Fruit fly (Drosophila melanogaster) whole organism, prepupa: ENCODE results near the gene CG11980.
A peak's percentile ranks its signal among the peaks of the same experiment; 100 is the strongest.

Experiments
- Blimp-1 ChIP-seq: fragments of 200-800 bp; sonication (Bioruptor generic); optimal IDR thresholded peaks from 3 replicates; lab custom pipeline; 2017; ENCODE audit warnings: missing biosample characterization, missing genetic modification characterization, mild to moderate bottlenecking, moderate library complexity, missing genetic modification reagents
- CG10631 ChIP-seq: fragments of 200-800 bp; sonication (Bioruptor generic); optimal IDR thresholded peaks from 2 replicates; lab custom pipeline; 2016; ENCODE audit warnings: missing biosample characterization, missing genetic modification characterization
- CG10669 ChIP-seq: fragments of 200-800 bp; sonication (Bioruptor generic); optimal IDR thresholded peaks from 3 replicates; lab custom pipeline; 2018; ENCODE audit warnings: missing biosample characterization, mild to moderate bottlenecking, missing genetic modification characterization, moderate library complexity
- CG11294 ChIP-seq: fragments of 200-800 bp; sonication (Bioruptor generic); IDR thresholded peaks from 2 replicates; pipeline ENCODE4 v1.3.6; 2022; ENCODE audit warnings: missing biosample characterization, missing genetic modification characterization
- CG11762 ChIP-seq: fragments of 200-800 bp; sonication (Bioruptor generic); optimal IDR thresholded peaks from 3 replicates; lab custom pipeline; 2016; ENCODE audit warnings: missing biosample characterization, missing genetic modification characterization; ENCODE audit not compliant: insufficient read depth
- CG15336 ChIP-seq: fragments of 200-800 bp; sonication (Bioruptor generic); IDR thresholded peaks from 2 replicates; pipeline ENCODE4 v1.3.6; 2022; ENCODE audit warnings: missing biosample characterization, missing genetic modification characterization
- CG1621 ChIP-seq: fragments of 200-800 bp; sonication (Bioruptor generic); optimal IDR thresholded peaks from 3 replicates; lab custom pipeline; 2018; ENCODE audit warnings: missing biosample characterization, mild to moderate bottlenecking, missing genetic modification characterization
- CG16779 ChIP-seq: fragments of 200-800 bp; sonication (Bioruptor generic); optimal IDR thresholded peaks from 3 replicates; lab custom pipeline; 2017; ENCODE audit warnings: missing biosample characterization, mild to moderate bottlenecking, missing genetic modification characterization
- CG3032 ChIP-seq: fragments of 200-800 bp; optimal IDR thresholded peaks from 2 replicates; lab custom pipeline; 2019; ENCODE audit warnings: missing biosample characterization, mild to moderate bottlenecking, missing genetic modification characterization, moderate library complexity
- CG32006 ChIP-seq: fragments of 200-800 bp; sonication (Bioruptor generic); optimal IDR thresholded peaks from 3 replicates; lab custom pipeline; 2017; ENCODE audit warnings: missing biosample characterization, mild to moderate bottlenecking, missing genetic modification characterization
- CG34406 ChIP-seq: fragments of 200-800 bp; sonication (Bioruptor generic); optimal IDR thresholded peaks from 3 replicates; lab custom pipeline; 2016; ENCODE audit warnings: missing biosample characterization, missing genetic modification characterization
- CG3919 ChIP-seq: fragments of 200-800 bp; sonication (Bioruptor generic); optimal IDR thresholded peaks from 3 replicates; lab custom pipeline; 2016; ENCODE audit warnings: missing biosample characterization, missing genetic modification characterization
- CG6163 ChIP-seq: fragments of 200-800 bp; sonication (Bioruptor generic); IDR thresholded peaks from 3 replicates; pipeline ENCODE4 v1.3.6; 2022; ENCODE audit warnings: missing biosample characterization, missing genetic modification characterization
- CG6276 ChIP-seq: fragments of 200-800 bp; sonication (Bioruptor generic); optimal IDR thresholded peaks from 2 replicates; lab custom pipeline; 2017; ENCODE audit warnings: missing biosample characterization, mild to moderate bottlenecking, missing genetic modification characterization
- CG6808 ChIP-seq: fragments of 200-800 bp; sonication (Bioruptor generic); optimal IDR thresholded peaks from 3 replicates; lab custom pipeline; 2017; ENCODE audit warnings: missing biosample characterization, missing genetic modification characterization, mild to moderate bottlenecking, moderate library complexity, missing genetic modification reagents
- CG8319 ChIP-seq: fragments of 200-800 bp; sonication (Bioruptor generic); optimal IDR thresholded peaks from 3 replicates; lab custom pipeline; 2016; ENCODE audit warnings: missing biosample characterization, missing genetic modification characterization
- CG8632 ChIP-seq: fragments of 200-800 bp; sonication (Bioruptor generic); optimal IDR thresholded peaks from 3 replicates; lab custom pipeline; 2016; ENCODE audit warnings: missing biosample characterization, missing genetic modification characterization
- Eip78C ChIP-seq: fragments of 200-800 bp; sonication (Bioruptor generic); peaks from one replicate; lab custom pipeline; 2016; ENCODE audit warnings: missing biosample characterization, missing genetic modification characterization
- Eip93F ChIP-seq: fragments of 200-800 bp; sonication (Bioruptor generic); optimal IDR thresholded peaks from 2 replicates; lab custom pipeline; 2016; ENCODE audit warnings: missing biosample characterization, mild to moderate bottlenecking, missing genetic modification characterization
- Ets96B ChIP-seq: fragments of 200-800 bp; optimal IDR thresholded peaks from 2 replicates; lab custom pipeline; 2019; ENCODE audit warnings: missing biosample characterization, mild to moderate bottlenecking, missing genetic modification characterization, moderate library complexity
- Gug ChIP-seq: fragments of 200-800 bp; sonication (Bioruptor generic); IDR thresholded peaks from 2 replicates; pipeline ENCODE4 v1.3.6; 2022; ENCODE audit warnings: missing biosample characterization, missing genetic modification characterization
- Hr39 ChIP-seq: fragments of 200-800 bp; sonication (Bioruptor generic); optimal IDR thresholded peaks from 2 replicates; lab custom pipeline; 2016; ENCODE audit warnings: missing biosample characterization, missing genetic modification characterization
- Hr4 ChIP-seq: fragments of 200-800 bp; sonication (Bioruptor generic); optimal IDR thresholded peaks from 3 replicates; lab custom pipeline; 2016; ENCODE audit warnings: missing biosample characterization, missing genetic modification characterization
- Lpt ChIP-seq: fragments of 200-800 bp; sonication (Bioruptor generic); optimal IDR thresholded peaks from 3 replicates; lab custom pipeline; 2016; ENCODE audit warnings: missing biosample characterization, missing genetic modification characterization
- Met ChIP-seq: fragments of 200-800 bp; sonication (Bioruptor generic); optimal IDR thresholded peaks from 3 replicates; lab custom pipeline; 2016; ENCODE audit warnings: missing biosample characterization, missing genetic modification characterization
- OdsH ChIP-seq: fragments of 200-800 bp; sonication (Bioruptor generic); optimal IDR thresholded peaks from 3 replicates; lab custom pipeline; 2016; ENCODE audit warnings: missing biosample characterization, missing genetic modification characterization
- Smox ChIP-seq: fragments of 200-800 bp; sonication (Bioruptor generic); optimal IDR thresholded peaks from 3 replicates; lab custom pipeline; 2016; ENCODE audit warnings: missing biosample characterization, missing genetic modification characterization
- eg ChIP-seq: fragments of 200-800 bp; sonication (Bioruptor generic); IDR thresholded peaks from 3 replicates; pipeline ENCODE4 v1.3.6; 2022; ENCODE audit warnings: missing biosample characterization, missing genetic modification characterization
- fd59A ChIP-seq: fragments of 200-800 bp; sonication (Bioruptor generic); optimal IDR thresholded peaks from 2 replicates; lab custom pipeline; 2017; ENCODE audit warnings: missing biosample characterization, mild to moderate bottlenecking, missing genetic modification characterization, missing genetic modification reagents
- fd85E ChIP-seq: fragments of 200-800 bp; sonication (Bioruptor generic); optimal IDR thresholded peaks from 3 replicates; lab custom pipeline; 2016; ENCODE audit warnings: missing biosample characterization, missing genetic modification characterization
- lz ChIP-seq: fragments of 200-800 bp; sonication (Bioruptor generic); optimal IDR thresholded peaks from 3 replicates; lab custom pipeline; 2016; ENCODE audit warnings: missing biosample characterization, missing genetic modification characterization
- net ChIP-seq: fragments of 200-800 bp; sonication (Bioruptor generic); optimal IDR thresholded peaks from 3 replicates; lab custom pipeline; 2016; ENCODE audit warnings: missing biosample characterization, missing genetic modification characterization
- pdm3 ChIP-seq: fragments of 200-800 bp; sonication (Bioruptor generic); optimal IDR thresholded peaks from 3 replicates; lab custom pipeline; 2016; ENCODE audit warnings: missing biosample characterization, missing genetic modification characterization
- salr ChIP-seq, 2 experiments: fragments of 200-800 bp; sonication (Bioruptor generic); optimal IDR thresholded peaks; 3 replicates each; lab custom pipeline; 2016 to 2018; ENCODE audit warnings: missing biosample characterization in 2 of 2, missing genetic modification characterization in 2 of 2, mild to moderate bottlenecking in 1 of 2
- spab ChIP-seq: fragments of 200-800 bp; sonication (Bioruptor generic); optimal IDR thresholded peaks from 2 replicates; lab custom pipeline; 2017; ENCODE audit warnings: missing biosample characterization, mild to moderate bottlenecking, missing genetic modification characterization, missing genetic modification reagents
- svp ChIP-seq: fragments of 200-800 bp; sonication (Bioruptor generic); peaks from one replicate; lab custom pipeline; 2016; ENCODE audit warnings: missing biosample characterization, missing genetic modification characterization
- topi ChIP-seq: fragments of 200-800 bp; sonication (Bioruptor generic); optimal IDR thresholded peaks from 3 replicates; lab custom pipeline; 2016; ENCODE audit warnings: missing biosample characterization, missing genetic modification characterization

Gene CG11980

DNA sequence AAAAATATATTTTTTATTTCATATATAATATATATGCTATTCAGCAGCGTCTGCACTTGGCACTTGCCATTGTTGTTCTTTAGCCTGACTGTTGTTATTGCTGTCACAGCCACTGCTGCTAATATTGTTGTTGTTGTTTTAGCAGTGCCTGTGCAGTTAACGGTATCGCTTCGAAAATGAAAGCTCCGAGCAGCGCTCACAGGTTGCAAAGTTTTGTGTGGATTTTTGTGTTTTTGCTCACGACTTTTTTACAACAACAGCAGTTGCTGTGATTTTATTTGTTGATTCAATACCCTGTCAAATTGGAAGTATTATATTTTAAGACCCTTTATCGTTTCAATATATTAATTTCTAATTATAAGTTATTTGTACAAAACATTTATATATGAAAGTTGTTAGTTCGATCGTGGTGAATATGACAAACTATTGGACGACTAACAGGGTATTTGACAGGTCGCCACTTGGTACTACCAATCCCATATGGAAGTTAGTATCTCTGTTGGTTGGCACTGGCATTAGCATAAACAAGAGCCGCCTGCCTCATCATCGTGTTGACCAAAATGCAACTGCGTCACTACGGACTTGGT is 40.0 kb upstream of the CG11980 start (continued):
- no peak for TF ChIP-seq CG11762 (GFP tag; lab: Kevin White, UChicago)
- no peak for TF ChIP-seq CG3032
- peak; percentile 18 for TF ChIP-seq CG34406 (GFP tag; lab: Kevin White, UChicago)
- no peak for TF ChIP-seq topi
- no peak for TF ChIP-seq Gug (GFP tag; lab: Robert Waterston, UW)
- TF ChIP-seq CG16779 (tag; lab: Kevin White, UChicago), result no peak
- TF ChIP-seq CG6276 (GFP tag; lab: Kevin White, UChicago), result peak; percentile 21
- TF ChIP-seq CG10669 (GFP tag; lab: Kevin White, UChicago), result no peak
- no peak for TF ChIP-seq CG8319 (GFP tag; lab: Kevin White, UChicago)
- TF ChIP-seq Hr39 (GFP tag; lab: Kevin White, UChicago), result no peak
- no peak for TF ChIP-seq Met (GFP tag; lab: Kevin White, UChicago)
- TF ChIP-seq Hr4 (GFP tag; lab: Kevin White, UChicago), result peak; percentile 54
- no peak for TF ChIP-seq lz
- TF ChIP-seq Eip78C, result peak; percentile 16
- TF ChIP-seq Smox (GFP tag; lab: Kevin White, UChicago), result peak; percentile 4
- TF ChIP-seq Lpt (GFP tag; lab: Kevin White, UChicago), result no peak
- TF ChIP-seq OdsH (GFP tag; lab: Kevin White, UChicago), result peak; percentile 37
- no peak for TF ChIP-seq CG11294 (GFP tag; lab: Robert Waterston, UW)
- TF ChIP-seq CG3919 (GFP tag; lab: Kevin White, UChicago), result no peak
- no peak for TF ChIP-seq net (GFP tag; lab: Kevin White, UChicago)
- TF ChIP-seq CG8632 (GFP tag; lab: Kevin White, UChicago), result no peak
- no peak for TF ChIP-seq pdm3 (GFP tag; lab: Kevin White, UChicago)
- no peak for TF ChIP-seq spab (GFP tag; lab: Kevin White, UChicago)
- TF ChIP-seq Eip93F (GFP tag; lab: Kevin White, UChicago), result no peak
- no peak for TF ChIP-seq CG6808 (GFP tag; lab: Kevin White, UChicago)

DNA sequence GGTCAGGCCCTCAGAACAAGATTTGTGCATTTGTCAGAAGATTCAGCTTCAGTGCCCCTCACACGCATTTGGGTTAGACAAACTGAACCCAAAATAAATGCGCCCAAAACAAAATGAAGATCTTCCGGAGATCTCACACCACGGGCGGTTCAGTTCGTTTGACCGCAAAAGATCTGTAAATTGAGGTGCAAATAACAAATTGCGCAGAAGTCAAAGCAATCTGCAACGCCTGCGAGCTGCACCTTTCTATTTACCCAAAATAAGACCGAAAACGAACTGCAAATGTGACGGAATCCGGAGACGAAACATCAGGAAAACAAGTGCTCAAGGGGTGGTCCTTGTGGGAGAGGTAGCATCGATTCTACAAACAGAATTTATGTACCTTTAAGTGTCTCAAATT is 38.3 kb upstream of the CG11980 start:
- TF ChIP-seq CG3919 (GFP tag; lab: Kevin White, UChicago) (no peak), CG10669 (GFP tag; lab: Kevin White, UChicago) (no peak), CG10631 (GFP tag; lab: Kevin White, UChicago) (no peak), CG6276 (GFP tag; lab: Kevin White, UChicago) (no peak), eg (GFP tag; lab: Robert Waterston, UW) (no peak), CG8632 (GFP tag; lab: Kevin White, UChicago) (no peak), CG3032 (no peak), net (GFP tag; lab: Kevin White, UChicago) (no peak), Met (GFP tag; lab: Kevin White, UChicago) (no peak), CG15336 (GFP tag; lab: Robert Waterston, UW) (no peak), svp (GFP tag; lab: Kevin White, UChicago) (no peak), CG1621 (tag; lab: Kevin White, UChicago) (no peak), Hr39 (GFP tag; lab: Kevin White, UChicago) (no peak), Blimp-1 (no peak), CG6808 (GFP tag; lab: Kevin White, UChicago) (no peak), CG6163 (GFP tag; lab: Robert Waterston, UW) (no peak), fd85E (GFP tag; lab: Kevin White, UChicago) (no peak), fd59A (GFP tag; lab: Kevin White, UChicago) (no peak), Ets96B (tag; lab: Kevin White, UChicago) (no peak)

DNA sequence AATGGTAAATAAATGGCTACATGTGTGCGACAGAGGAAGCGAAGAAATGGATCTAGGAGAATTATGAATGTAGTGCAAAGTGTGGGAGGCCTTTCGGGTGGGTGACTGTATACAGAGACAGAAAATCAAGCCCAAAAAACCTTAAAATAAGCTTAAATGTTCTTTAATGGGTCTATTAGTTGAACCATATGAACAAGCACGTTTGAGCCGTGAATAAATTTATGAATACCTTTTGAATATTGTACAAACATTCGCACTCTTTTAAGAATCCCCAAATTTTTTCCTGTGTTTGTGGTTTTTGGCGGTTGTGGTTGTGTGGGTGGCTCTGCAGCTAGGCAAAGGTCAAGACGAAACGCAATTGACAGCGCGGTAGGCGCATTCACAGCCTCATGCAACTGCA is 37.2 kb upstream of the CG11980 start:
- TF ChIP-seq CG15336 (GFP tag; lab: Robert Waterston, UW), result no peak
- peak in 1 of 2 experiments; percentile 10 for TF ChIP-seq salr (GFP tag; optimal IDR thresholded peaks at IDR 0.05; lab: Kevin White, UChicago)
- TF ChIP-seq eg (GFP tag; lab: Robert Waterston, UW), result peak; percentile 59
- TF ChIP-seq Hr4 (GFP tag; lab: Kevin White, UChicago), result peak; percentile 2
- peak; percentile 45 for TF ChIP-seq svp (GFP tag; lab: Kevin White, UChicago)
- TF ChIP-seq CG16779 (tag; lab: Kevin White, UChicago), result no peak
- TF ChIP-seq CG32006, result peak; percentile 67
